Fruit fly (Drosophila melanogaster) whole organism: ENCODE results near the gene MED11.

Experiments used
- CG8478 ChIP-seq: fragments of >200 bp; optimal IDR thresholded peaks from 2 replicates; lab custom pipeline; 2018; ENCODE audit warnings: inconsistent platforms
- Dll ChIP-seq: fragments of >200 bp; optimal IDR thresholded peaks from 2 replicates; lab custom pipeline; 2017
- EcR ChIP-seq, 2 experiments: fragments of >200 bp; optimal IDR thresholded peaks; 2 replicates each; lab custom pipeline; 2017; ENCODE audit warnings: missing biosample characterization in 2 of 2, missing genetic modification characterization in 2 of 2, missing genetic modification reagents in 2 of 2
- pan ChIP-seq: fragments of >200 bp; optimal IDR thresholded peaks from 2 replicates; lab custom pipeline; 2017
- psq ChIP-seq: fragments of >200 bp; optimal IDR thresholded peaks from 2 replicates; lab custom pipeline; 2017
- usp ChIP-seq: fragments of >200 bp; optimal IDR thresholded peaks from 2 replicates; lab custom pipeline; 2017; ENCODE audit warnings: missing biosample characterization, missing genetic modification characterization, mixed read lengths

DNA sequence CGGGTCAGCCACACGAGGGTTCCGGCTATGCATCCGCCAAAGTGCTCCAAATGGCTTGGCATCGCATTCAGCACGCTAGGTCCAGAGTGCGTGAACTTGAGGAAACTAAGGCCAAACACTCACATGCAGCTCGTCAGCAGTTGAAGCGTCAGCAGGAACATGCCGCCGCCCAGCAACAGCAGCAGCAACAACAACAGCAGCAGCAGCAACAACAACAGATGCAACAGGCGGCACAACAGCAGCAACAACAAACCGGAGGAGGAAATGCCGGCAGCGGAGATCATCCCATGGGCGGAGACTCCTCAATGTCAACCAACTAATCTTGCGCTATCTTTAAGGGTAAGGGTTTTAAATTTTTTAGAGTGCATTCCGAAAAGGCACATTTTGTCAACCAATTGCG, 513 bp downstream of the MED11 start:
- TF ChIP-seq Dll (lab: Kevin White, UChicago) (no peak), EcR (GFP tag; optimal IDR thresholded peaks at IDR 0.05; lab: Kevin White, UChicago) (no peak), pan (lab: Kevin White, UChicago) (no peak), usp (GFP tag; lab: Kevin White, UChicago) (no peak), psq (no peak), CG8478 (lab: Kevin White, UChicago) (no peak)
